Fruit fly (Drosophila melanogaster): ENCODE measurements around the gene Hsp26.

- no peak for TF ChIP-seq psq (optimal IDR thresholded peaks at IDR 0.05)
- no peak for TF ChIP-seq Sin3A (optimal IDR thresholded peaks at IDR 0.05)
- no peak for TF ChIP-seq h (optimal IDR thresholded peaks at IDR 0.05)
- no peak for TF ChIP-seq ttk (optimal IDR thresholded peaks at IDR 0.05)
- no peak for TF ChIP-seq insv (optimal IDR thresholded peaks at IDR 0.05)
- TF ChIP-seq Myc (optimal IDR thresholded peaks at IDR 0.05) = no peak
Observed at dm6 chr3L:9424528-9424911, 47.3 kb upstream of the Hsp26 start.

Measured in Kc167 (cell line).